Fruit fly (Drosophila melanogaster) whole organism, embryonic: Measurements from ENCODE around the gene Cchl.

Source experiments
- Awh ChIP-seq: fragments of 200-800 bp; sonication (Bioruptor generic); IDR thresholded peaks from 2 replicates; pipeline ENCODE4, ENCODE4 v1.3.6; 2022; ENCODE audit warnings: missing biosample characterization, missing genetic modification characterization
- Blimp-1 ChIP-seq: fragments of 200-800 bp; sonication (Bioruptor generic); optimal IDR thresholded peaks from 3 replicates; lab custom pipeline; 2018; ENCODE audit warnings: missing biosample characterization, missing genetic modification characterization, mild to moderate bottlenecking, moderate library complexity, missing genetic modification reagents
- BtbVII ChIP-seq: fragments of 200-800 bp; sonication (Bioruptor generic); optimal IDR thresholded peaks from 3 replicates; lab custom pipeline; 2017; ENCODE audit warnings: missing biosample characterization, mild to moderate bottlenecking, missing genetic modification characterization
- CG10267 ChIP-seq: fragments of 200-800 bp; sonication (Bioruptor generic); optimal IDR thresholded peaks from 2 replicates; lab custom pipeline; 2018; ENCODE audit warnings: missing biosample characterization, mild to moderate bottlenecking, missing genetic modification characterization, moderate library complexity
- CG11247 ChIP-seq: fragments of 200-800 bp; sonication (Bioruptor generic); IDR thresholded peaks from 2 replicates; pipeline ENCODE4 v1.3.6; 2022; ENCODE audit warnings: missing biosample characterization, missing genetic modification characterization
- CG11560 ChIP-seq: fragments of 200-800 bp; sonication (Bioruptor generic); IDR thresholded peaks from 3 replicates; pipeline ENCODE4 v1.3.6; 2022; ENCODE audit warnings: missing biosample characterization, missing genetic modification characterization
- CG11723 ChIP-seq: fragments of 200-800 bp; sonication (Bioruptor generic); optimal IDR thresholded peaks from 2 replicates; lab custom pipeline; 2017; ENCODE audit warnings: missing biosample characterization, mild to moderate bottlenecking, missing genetic modification characterization
- CG12236 ChIP-seq: fragments of 200-800 bp; sonication (Bioruptor generic); optimal IDR thresholded peaks from 2 replicates; lab custom pipeline; 2016; ENCODE audit warnings: missing biosample characterization, missing genetic modification characterization
- CG1233 ChIP-seq: fragments of 200-800 bp; sonication (Bioruptor generic); optimal IDR thresholded peaks from 4 replicates; lab custom pipeline; 2018; ENCODE audit warnings: missing biosample characterization, mild to moderate bottlenecking, missing genetic modification characterization
- CG13123 ChIP-seq: fragments of 200-800 bp; sonication (Bioruptor generic); optimal IDR thresholded peaks from 2 replicates; lab custom pipeline; 2016; ENCODE audit warnings: missing biosample characterization, missing genetic modification characterization
- CG14860 ChIP-seq: fragments of 200-800 bp; sonication (Bioruptor generic); IDR thresholded peaks from 3 replicates; pipeline ENCODE4 v1.3.6; 2022; ENCODE audit warnings: missing biosample characterization, missing genetic modification characterization; ENCODE audit not compliant: partially characterized antibody
- CG15073 ChIP-seq: fragments of 200-800 bp; sonication (Bioruptor generic); optimal IDR thresholded peaks from 2 replicates; lab custom pipeline; 2016; ENCODE audit warnings: missing biosample characterization, missing genetic modification characterization
- CG15514 ChIP-seq: fragments of 200-800 bp; sonication (Bioruptor generic); optimal IDR thresholded peaks from 3 replicates; lab custom pipeline; 2017; ENCODE audit warnings: missing biosample characterization, missing genetic modification characterization, mild to moderate bottlenecking, moderate library complexity, missing genetic modification reagents
- CG17612 ChIP-seq: fragments of 200-800 bp; sonication (Bioruptor generic); IDR thresholded peaks from 2 replicates; pipeline ENCODE4 v1.3.6; 2022; ENCODE audit warnings: missing biosample characterization, missing genetic modification characterization
- CG18599 ChIP-seq: fragments of 200-800 bp; sonication (Bioruptor generic); optimal IDR thresholded peaks from 3 replicates; lab custom pipeline; 2017; ENCODE audit warnings: missing biosample characterization, missing genetic modification characterization, mild to moderate bottlenecking, moderate library complexity, missing genetic modification reagents
- CG2202 ChIP-seq: fragments of 200-800 bp; sonication (Bioruptor generic); optimal IDR thresholded peaks from 2 replicates; lab custom pipeline; 2018; ENCODE audit warnings: missing biosample characterization, mild to moderate bottlenecking, missing genetic modification characterization
- CG2712 ChIP-seq: fragments of 200-800 bp; optimal IDR thresholded peaks from 3 replicates; lab custom pipeline; 2019; ENCODE audit warnings: missing biosample characterization, mild to moderate bottlenecking, missing genetic modification characterization, moderate library complexity
- CG32767 ChIP-seq: fragments of 200-800 bp; sonication (Bioruptor generic); IDR thresholded peaks from 2 replicates; pipeline ENCODE4 v1.3.6; 2022; ENCODE audit warnings: missing biosample characterization, missing genetic modification characterization
- CG3838 ChIP-seq: fragments of 200-800 bp; sonication (Bioruptor generic); optimal IDR thresholded peaks from 3 replicates; lab custom pipeline; 2016; ENCODE audit warnings: missing biosample characterization, missing genetic modification characterization
- CG3847 ChIP-seq: fragments of 200-800 bp; sonication (Bioruptor generic); IDR thresholded peaks from 2 replicates; pipeline ENCODE4 v1.3.6; 2022; ENCODE audit warnings: missing biosample characterization, missing genetic modification characterization
- CG43689 ChIP-seq: fragments of 200-800 bp; sonication (Bioruptor generic); IDR thresholded peaks from 2 replicates; pipeline ENCODE4 v1.3.6; 2022; ENCODE audit warnings: missing biosample characterization, missing genetic modification characterization
- CG6854 ChIP-seq: fragments of 200-800 bp; sonication (Bioruptor generic); optimal IDR thresholded peaks from 3 replicates; lab custom pipeline; 2017; ENCODE audit warnings: missing biosample characterization, mild to moderate bottlenecking, missing genetic modification characterization
- CG7786 ChIP-seq: fragments of 200-800 bp; sonication (Bioruptor generic); optimal IDR thresholded peaks from 2 replicates; lab custom pipeline; 2016; ENCODE audit warnings: missing biosample characterization, missing genetic modification characterization
- CG9797 ChIP-seq: fragments of 200-800 bp; sonication (Bioruptor generic); optimal IDR thresholded peaks from 3 replicates; lab custom pipeline; 2018; ENCODE audit warnings: missing biosample characterization, mild to moderate bottlenecking, missing genetic modification characterization
- CG9932 ChIP-seq: fragments of 200-800 bp; sonication (Bioruptor generic); IDR thresholded peaks from 2 replicates; pipeline ENCODE4 v1.3.6; 2022; ENCODE audit warnings: missing biosample characterization, missing genetic modification characterization
- Dbx ChIP-seq: fragments of 200-800 bp; sonication (Bioruptor generic); IDR thresholded peaks from 3 replicates; pipeline ENCODE4 v1.3.6; 2022; ENCODE audit warnings: missing biosample characterization, missing genetic modification characterization
- E2f1 ChIP-seq: fragments of 200-800 bp; sonication (Bioruptor generic); IDR thresholded peaks from 2 replicates; pipeline ENCODE4 v1.3.6; 2022; ENCODE audit warnings: missing biosample characterization, missing genetic modification characterization
- Gug ChIP-seq: fragments of 200-800 bp; sonication (Bioruptor generic); IDR thresholded peaks from 4 replicates; pipeline ENCODE4 v1.3.6; 2022; ENCODE audit warnings: missing biosample characterization, missing genetic modification characterization
- HLH4C ChIP-seq: fragments of 200-800 bp; sonication (Bioruptor generic); IDR thresholded peaks from 3 replicates; pipeline ENCODE4 v1.3.6; 2022; ENCODE audit warnings: missing biosample characterization, missing genetic modification characterization; ENCODE audit not compliant: partially characterized antibody
- Lhr ChIP-seq: fragments of 200-800 bp; sonication (Bioruptor generic); optimal IDR thresholded peaks from 3 replicates; lab custom pipeline; 2017; ENCODE audit warnings: mild to moderate bottlenecking, missing biosample characterization, missing genetic modification reagents, missing genetic modification characterization
- NC2α ChIP-seq: fragments of 200-800 bp; sonication (Bioruptor generic); optimal IDR thresholded peaks from 2 replicates; lab custom pipeline; 2016; ENCODE audit warnings: missing biosample characterization, missing genetic modification characterization
- Pdp1 ChIP-seq, 2 experiments: fragments of 200-800 bp; sonication (Bioruptor generic); optimal IDR thresholded peaks; 3 replicates each; lab custom pipeline; 2016; ENCODE audit warnings: missing biosample characterization in 2 of 2, missing genetic modification characterization in 2 of 2, mild to moderate bottlenecking in 1 of 2, moderate library complexity in 1 of 2
- Rfx ChIP-seq: fragments of 200-800 bp; sonication (Bioruptor generic); IDR thresholded peaks from 2 replicates; pipeline ENCODE4 v1.3.6; 2022; ENCODE audit warnings: missing biosample characterization, missing genetic modification characterization
- YL-1 ChIP-seq: fragments of 200-800 bp; sonication (Bioruptor generic); optimal IDR thresholded peaks from 3 replicates; lab custom pipeline; 2017; ENCODE audit warnings: missing biosample characterization, mild to moderate bottlenecking, missing genetic modification characterization
- ase ChIP-seq: fragments of 200-800 bp; sonication (Bioruptor generic); IDR thresholded peaks from 3 replicates; pipeline ENCODE4 v1.3.6; 2022; ENCODE audit warnings: missing biosample characterization, missing genetic modification characterization
- cad ChIP-seq: fragments of >200 bp; optimal IDR thresholded peaks from 2 replicates; lab custom pipeline; 2017; ENCODE audit warnings: missing biosample characterization, missing genetic modification characterization
- cg ChIP-seq: fragments of 200-800 bp; sonication (Bioruptor generic); optimal IDR thresholded peaks from 3 replicates; lab custom pipeline; 2019; ENCODE audit warnings: missing biosample characterization, mild to moderate bottlenecking, missing genetic modification characterization, moderate library complexity
- disco-r ChIP-seq: fragments of 200-800 bp; sonication (Bioruptor generic); optimal IDR thresholded peaks from 2 replicates; lab custom pipeline; 2016; ENCODE audit warnings: missing biosample characterization, missing genetic modification characterization
- dmrt11E ChIP-seq: fragments of 200-800 bp; sonication (Bioruptor generic); optimal IDR thresholded peaks from 3 replicates; lab custom pipeline; 2018; ENCODE audit warnings: missing biosample characterization, mild to moderate bottlenecking, missing genetic modification characterization, moderate library complexity
- her ChIP-seq: fragments of 200-800 bp; sonication (Bioruptor generic); optimal IDR thresholded peaks from 2 replicates; lab custom pipeline; 2016; ENCODE audit warnings: missing biosample characterization, missing genetic modification characterization
- jumu ChIP-seq: fragments of 200-800 bp; sonication (Bioruptor generic); optimal IDR thresholded peaks from 3 replicates; lab custom pipeline; 2016; ENCODE audit warnings: missing biosample characterization, missing genetic modification characterization
- kni ChIP-seq: fragments of 200-800 bp; sonication (Bioruptor generic); optimal IDR thresholded peaks from 3 replicates; lab custom pipeline; 2017; ENCODE audit warnings: mild to moderate bottlenecking, missing biosample characterization, missing genetic modification reagents, missing genetic modification characterization
- lov ChIP-seq, 2 experiments: fragments of 200-800 bp in 1 of 2; fragments of >200 bp in 1 of 2; sonication (Bioruptor generic) in 1 of 2; IDR thresholded peaks in 1 of 2; optimal IDR thresholded peaks in 1 of 2; 2 replicates in 1 of 2; 3 replicates in 1 of 2; pipeline versions ENCODE4 v1.3.6 to Lab custom; 2017 to 2022; ENCODE audit warnings: missing biosample characterization in 1 of 2, missing genetic modification characterization in 1 of 2
- nerfin-1 ChIP-seq: fragments of 200-800 bp; sonication (Bioruptor generic); optimal IDR thresholded peaks from 3 replicates; lab custom pipeline; 2019; ENCODE audit warnings: missing biosample characterization, mild to moderate bottlenecking, missing genetic modification characterization, moderate library complexity
- nom ChIP-seq: fragments of 200-800 bp; sonication (Bioruptor generic); optimal IDR thresholded peaks from 2 replicates; lab custom pipeline; 2017; ENCODE audit warnings: missing biosample characterization, missing genetic modification characterization, mild to moderate bottlenecking, moderate library complexity, missing genetic modification reagents
- pita ChIP-seq: fragments of 200-800 bp; sonication (Bioruptor generic); optimal IDR thresholded peaks from 2 replicates; lab custom pipeline; 2017; ENCODE audit warnings: missing biosample characterization, mild to moderate bottlenecking, missing genetic modification characterization
- pum ChIP-seq: fragments of 200-800 bp; sonication (Bioruptor generic); optimal IDR thresholded peaks from 2 replicates; lab custom pipeline; 2016; ENCODE audit warnings: missing biosample characterization, missing genetic modification characterization
- unpg ChIP-seq: fragments of 200-800 bp; sonication (Bioruptor generic); optimal IDR thresholded peaks from 3 replicates; lab custom pipeline; 2018; ENCODE audit warnings: missing biosample characterization, mild to moderate bottlenecking, missing genetic modification characterization, moderate library complexity
- vvl ChIP-seq: fragments of 200-800 bp; sonication (Bioruptor generic); IDR thresholded peaks from 2 replicates; pipeline ENCODE4 v1.3.6; 2022; ENCODE audit warnings: missing biosample characterization, missing genetic modification characterization
- wdn ChIP-seq: fragments of 200-800 bp; sonication (Bioruptor generic); IDR thresholded peaks from 2 replicates; pipeline ENCODE4 v1.3.6; 2022; ENCODE audit warnings: missing biosample characterization, missing genetic modification characterization

The Cchl gene

DNA sequence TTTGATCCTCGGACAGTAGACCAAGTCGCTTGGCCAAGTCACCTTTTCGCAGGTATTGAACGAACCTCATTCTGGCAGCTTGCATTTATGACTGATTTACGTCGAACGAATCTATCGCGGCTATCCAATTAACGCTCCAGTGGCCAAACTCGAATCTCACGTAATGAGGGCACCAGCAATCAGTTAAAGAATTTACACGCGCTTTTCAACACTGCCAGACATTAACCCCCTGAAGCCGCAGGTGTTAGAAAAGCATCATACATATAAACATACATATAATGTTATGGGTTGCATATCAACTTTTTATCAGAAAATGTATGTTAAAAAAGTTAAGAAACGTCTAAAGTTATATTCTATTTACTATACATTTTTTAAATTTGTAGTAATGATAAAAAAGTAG lies 2.0 kb downstream of the Cchl start, which contains the start of gene CG6028 (continued):
- TF ChIP-seq Awh (GFP tag; lab: Robert Waterston, UW) (no peak), lov (optimal IDR thresholded peaks at IDR 0.05; lab: Kevin White, UChicago) (no peak), lov (GFP tag; IDR thresholded peaks at IDR 0.05; lab: Robert Waterston, UW) (no peak), disco-r (GFP tag; lab: Kevin White, UChicago) (no peak), CG13123 (GFP tag; lab: Kevin White, UChicago) (no peak), CG2712 (peak; percentile 37), CG11247 (no peak), CG18599 (GFP tag; lab: Kevin White, UChicago) (peak; percentile 42), CG15073 (GFP tag; lab: Kevin White, UChicago) (no peak), vvl (GFP tag; lab: Robert Waterston, UW) (peak; percentile 66), wdn (GFP tag; lab: Robert Waterston, UW) (no peak), CG17612 (GFP tag; lab: Robert Waterston, UW) (no peak), her (GFP tag; lab: Kevin White, UChicago) (peak; percentile 9), CG3847 (peak; percentile 39; the same call in 1 of the 2 replicates), E2f1 (GFP tag; lab: Robert Waterston, UW) (no peak), Rfx (peak; percentile 68), Gug (GFP tag; lab: Robert Waterston, UW) (peak; percentile 29; the same call in 2 of the 4 replicates), ase (GFP tag; lab: Robert Waterston, UW) (0 out of 3 replicates have a peak, but pooled peaks have one; percentile 11), CG7786 (GFP tag; lab: Kevin White, UChicago) (no peak), CG14860 (GFP tag; lab: Robert Waterston, UW) (no peak), YL-1 (GFP tag; lab: Kevin White, UChicago) (peak; percentile 19), CG10267 (peak; percentile 85), Pdp1 (GFP tag; optimal IDR thresholded peaks at IDR 0.05; lab: Kevin White, UChicago) (peak in 1 of 2 experiments; percentile 92), nom (GFP tag; lab: Kevin White, UChicago) (peak; percentile 32), unpg (GFP tag; lab: Kevin White, UChicago) (peak; percentile 5), CG3838 (GFP tag; lab: Kevin White, UChicago) (no peak), jumu (no peak), CG2202 (tag; lab: Kevin White, UChicago) (no peak), Dbx (GFP tag; lab: Robert Waterston, UW) (peak; percentile 45; the same call in 1 of the 3 replicates), CG1233 (GFP tag; lab: Kevin White, UChicago) (peak; percentile 4), BtbVII (no peak), CG9932 (peak; percentile 44; the same call in 1 of the 2 replicates), CG9797 (GFP tag; lab: Kevin White, UChicago) (no peak), CG11560 (tag; lab: Robert Waterston, UW) (no peak), CG15514 (GFP tag; lab: Kevin White, UChicago) (peak; percentile 27), CG43689 (GFP tag; lab: Robert Waterston, UW) (no peak), CG11723 (GFP tag; lab: Kevin White, UChicago) (no peak), Lhr (GFP tag; lab: Kevin White, UChicago) (no peak), CG12236 (no peak), cad (GFP tag; lab: Kevin White, UChicago) (no peak), CG6854 (GFP tag; lab: Kevin White, UChicago) (no peak), nerfin-1 (tag; lab: Kevin White, UChicago) (no peak), dmrt11E (tag; lab: Kevin White, UChicago) (no peak), NC2α (GFP tag; lab: Kevin White, UChicago) (no peak), Blimp-1 (GFP tag; lab: Kevin White, UChicago) (no peak), kni (peak; percentile 26), pita (GFP tag; lab: Kevin White, UChicago) (no peak), cg (no peak), HLH4C (GFP tag; lab: Robert Waterston, UW) (no peak), CG32767 (GFP tag; lab: Robert Waterston, UW) (no peak), pum (GFP tag; lab: Kevin White, UChicago) (no peak)
